Worm (Caenorhabditis elegans) whole organism, L2 larva: ENCODE data around the gene mix-1.

Experiments
- ama-1 ChIP-seq: fragments of 150-350 bp; optimal IDR thresholded peaks from 2 replicates; lab custom pipeline; 2018; ENCODE audit warnings: inconsistent platforms
- ceh-82 ChIP-seq: fragments of 150-350 bp; optimal IDR thresholded peaks from 2 replicates; lab custom pipeline; 2014; ENCODE audit warnings: missing biosample characterization, missing genetic modification characterization
- lin-13 ChIP-seq: fragments of 150-350 bp; optimal IDR thresholded peaks from 2 replicates; lab custom pipeline; 2014; ENCODE audit warnings: missing biosample characterization, missing genetic modification reagents, missing genetic modification characterization
- lin-39 ChIP-seq: fragments of 150-350 bp; optimal IDR thresholded peaks from 2 replicates; lab custom pipeline; 2014; ENCODE audit warnings: missing biosample characterization, missing genetic modification reagents, missing genetic modification characterization
- mbf-1 ChIP-seq: sonication (generic microtip); optimal IDR thresholded peaks from 2 replicates; lab custom pipeline; 2017; ENCODE audit warnings: missing biosample characterization, missing genetic modification characterization
- nhr-12 ChIP-seq: fragments of 150-350 bp; optimal IDR thresholded peaks from 2 replicates; lab custom pipeline; 2014; ENCODE audit warnings: missing biosample characterization, missing genetic modification characterization
- nhr-23 ChIP-seq: fragments of 150-350 bp; optimal IDR thresholded peaks from 2 replicates; lab custom pipeline; 2014; ENCODE audit warnings: missing biosample characterization, missing genetic modification reagents, missing genetic modification characterization
- nhr-237 ChIP-seq: fragments of 150-350 bp; optimal IDR thresholded peaks from 2 replicates; lab custom pipeline; 2014; ENCODE audit warnings: missing biosample characterization, missing genetic modification characterization
- nhr-25 ChIP-seq: fragments of 150-350 bp; sonication (generic microtip); optimal IDR thresholded peaks from 3 replicates; lab custom pipeline; 2014; ENCODE audit warnings: missing biosample characterization, missing genetic modification characterization
- nhr-77 ChIP-seq: fragments of 150-350 bp; optimal IDR thresholded peaks from 2 replicates; lab custom pipeline; 2014; ENCODE audit warnings: missing biosample characterization, missing genetic modification characterization
- snpc-4 ChIP-seq: fragments of 150-350 bp; optimal IDR thresholded peaks from 2 replicates; lab custom pipeline; 2014; ENCODE audit warnings: missing biosample characterization, missing genetic modification characterization
- unc-39 ChIP-seq: fragments of 150-350 bp; optimal IDR thresholded peaks from 2 replicates; lab custom pipeline; 2014; ENCODE audit warnings: missing biosample characterization, missing genetic modification characterization
- unc-62 ChIP-seq: fragments of 150-350 bp; optimal IDR thresholded peaks from 2 replicates; lab custom pipeline; 2014; ENCODE audit warnings: missing biosample characterization, missing genetic modification reagents, missing genetic modification characterization
- ztf-11 ChIP-seq: sonication (generic microtip); optimal IDR thresholded peaks from 2 replicates; lab custom pipeline; 2017; ENCODE audit warnings: missing biosample characterization, missing genetic modification characterization

- TF ChIP-seq nhr-12 (tag; lab: Kevin White, UChicago) (no peak), nhr-25 (tag; lab: Kevin White, UChicago) (no peak), ama-1 (no peak), unc-62 (GFP tag; lab: Kevin White, UChicago) (no peak), mbf-1 (tag; lab: Kevin White, UChicago) (no peak), nhr-23 (tag; lab: Kevin White, UChicago) (no peak), nhr-237 (tag; lab: Kevin White, UChicago) (no peak), nhr-77 (no peak), ztf-11 (no peak), lin-13 (GFP tag; lab: Kevin White, UChicago) (no peak), lin-39 (tag; lab: Kevin White, UChicago) (no peak), snpc-4 (no peak), unc-39 (tag; lab: Kevin White, UChicago) (no peak), ceh-82 (tag; lab: Kevin White, UChicago) (no peak)
These were observed 64.9 kb downstream of the mix-1 start, which contains the start of gene ptr-8 for ce11 chrII:10888979-10889378.
